Worm (Caenorhabditis elegans) whole organism, mixed stage, embryonic: ENCODE results near the gene F53A9.9.

Experiments
- M03D4.4 ChIP-seq: sonication (generic microtip); optimal IDR thresholded peaks from 2 replicates; lab custom pipeline; 2017; ENCODE audit warnings: mild to moderate bottlenecking, missing genetic modification characterization, missing compliant biosample characterization
- bed-3 ChIP-seq: fragments of 200-800 bp; sonication (Bioruptor generic); optimal IDR thresholded peaks from 3 replicates; lab custom pipeline; 2018; ENCODE audit warnings: mild to moderate bottlenecking, missing genetic modification characterization, moderate library complexity, missing compliant biosample characterization
- blmp-1 ChIP-seq: fragments of 150-350 bp; optimal IDR thresholded peaks from 2 replicates; lab custom pipeline; 2014; ENCODE audit warnings: missing biosample characterization, missing genetic modification characterization
- ceh-43 ChIP-seq: fragments of 200-800 bp; sonication (Bioruptor generic); optimal IDR thresholded peaks from 2 replicates; lab custom pipeline; 2018; ENCODE audit warnings: mild to moderate bottlenecking, missing genetic modification characterization, moderate library complexity, missing compliant biosample characterization
- ceh-83 ChIP-seq: fragments of 200-800 bp; sonication (Bioruptor generic); optimal IDR thresholded peaks from 2 replicates; lab custom pipeline; 2018; ENCODE audit warnings: mild to moderate bottlenecking, missing genetic modification characterization, missing compliant biosample characterization
- ces-1 ChIP-seq: fragments of 150-350 bp; optimal IDR thresholded peaks from 2 replicates; lab custom pipeline; 2014; ENCODE audit warnings: missing biosample characterization, missing genetic modification reagents, missing genetic modification characterization
- cnd-1 ChIP-seq: fragments of 200-800 bp; sonication (Bioruptor generic); optimal IDR thresholded peaks from 2 replicates; lab custom pipeline; 2018; ENCODE audit warnings: mild to moderate bottlenecking, missing genetic modification characterization, missing compliant biosample characterization
- elt-3 ChIP-seq: fragments of 150-350 bp; optimal IDR thresholded peaks from 2 replicates; lab custom pipeline; 2014; ENCODE audit warnings: missing biosample characterization, missing genetic modification characterization
- ham-2 ChIP-seq: fragments of 200-800 bp; sonication (Bioruptor generic); optimal IDR thresholded peaks from 2 replicates; lab custom pipeline; 2018; ENCODE audit warnings: mild to moderate bottlenecking, missing genetic modification characterization, missing compliant biosample characterization
- lin-13 ChIP-seq: fragments of 150-350 bp; optimal IDR thresholded peaks from 2 replicates; lab custom pipeline; 2014; ENCODE audit warnings: missing biosample characterization, missing genetic modification characterization
- lin-32 ChIP-seq: fragments of 200-800 bp; sonication (Bioruptor generic); optimal IDR thresholded peaks from 2 replicates; lab custom pipeline; 2018; ENCODE audit warnings: mild to moderate bottlenecking, missing genetic modification characterization, missing compliant biosample characterization
- lsy-2 ChIP-seq: fragments of 150-350 bp; optimal IDR thresholded peaks from 2 replicates; lab custom pipeline; 2014; ENCODE audit warnings: missing biosample characterization, missing genetic modification characterization
- mab-5 ChIP-seq: fragments of 150-350 bp; optimal IDR thresholded peaks from 2 replicates; lab custom pipeline; 2014; ENCODE audit warnings: missing biosample characterization, missing genetic modification characterization
- mep-1 ChIP-seq: fragments of 150-350 bp; optimal IDR thresholded peaks from 2 replicates; lab custom pipeline; 2017; ENCODE audit warnings: missing biosample characterization, missing genetic modification reagents, missing genetic modification characterization, inconsistent platforms
- mls-2 ChIP-seq: sonication (generic microtip); optimal IDR thresholded peaks from 2 replicates; lab custom pipeline; 2016; ENCODE audit warnings: mild to moderate bottlenecking, missing genetic modification characterization, moderate library complexity, missing compliant biosample characterization
- nhr-12 ChIP-seq: fragments of 150-350 bp; optimal IDR thresholded peaks from 2 replicates; lab custom pipeline; 2014; ENCODE audit warnings: missing biosample characterization, missing genetic modification characterization
- nhr-2 ChIP-seq: fragments of 150-350 bp; optimal IDR thresholded peaks from 2 replicates; lab custom pipeline; 2014; ENCODE audit warnings: missing biosample characterization, missing genetic modification characterization
- nhr-237 ChIP-seq: fragments of 150-350 bp; optimal IDR thresholded peaks from 2 replicates; lab custom pipeline; 2014; ENCODE audit warnings: missing biosample characterization, missing genetic modification characterization
- nhr-28 ChIP-seq: fragments of 150-350 bp; optimal IDR thresholded peaks from 2 replicates; lab custom pipeline; 2014; ENCODE audit warnings: missing biosample characterization, missing genetic modification characterization
- nhr-76 ChIP-seq: sonication (generic microtip); optimal IDR thresholded peaks from 2 replicates; lab custom pipeline; 2017; ENCODE audit warnings: missing biosample characterization, missing genetic modification characterization
- snpc-4 ChIP-seq: fragments of 150-350 bp; optimal IDR thresholded peaks from 2 replicates; lab custom pipeline; 2014; ENCODE audit warnings: missing biosample characterization, missing genetic modification characterization
- sptf-1 ChIP-seq: sonication (generic microtip); optimal IDR thresholded peaks from 2 replicates; lab custom pipeline; 2017; ENCODE audit warnings: mild to moderate bottlenecking, missing genetic modification characterization, moderate library complexity, missing compliant biosample characterization
- tbx-8 ChIP-seq: fragments of 200-800 bp; sonication (Bioruptor generic); optimal IDR thresholded peaks from 2 replicates; lab custom pipeline; 2018; ENCODE audit warnings: mild to moderate bottlenecking, missing genetic modification characterization, moderate library complexity, missing compliant biosample characterization
- unc-120 ChIP-seq: sonication (generic microtip); optimal IDR thresholded peaks from 2 replicates; lab custom pipeline; 2017; ENCODE audit warnings: missing genetic modification characterization, missing compliant biosample characterization; ENCODE audit not compliant: poor library complexity, severe bottlenecking
- unc-39 ChIP-seq: fragments of 150-350 bp; optimal IDR thresholded peaks from 2 replicates; lab custom pipeline; 2014; ENCODE audit warnings: missing biosample characterization, missing genetic modification characterization
- unc-62 ChIP-seq: fragments of 150-350 bp; optimal IDR thresholded peaks from 2 replicates; lab custom pipeline; 2014; ENCODE audit warnings: missing biosample characterization, missing genetic modification reagents, missing genetic modification characterization
- zip-8 ChIP-seq: fragments of 150-350 bp; optimal IDR thresholded peaks from 2 replicates; lab custom pipeline; 2014; ENCODE audit warnings: missing biosample characterization, missing genetic modification characterization
- ztf-11 ChIP-seq: fragments of 150-350 bp; optimal IDR thresholded peaks from 2 replicates; lab custom pipeline; 2014; ENCODE audit warnings: missing biosample characterization, missing genetic modification characterization

The F53A9.9 gene

DNA sequence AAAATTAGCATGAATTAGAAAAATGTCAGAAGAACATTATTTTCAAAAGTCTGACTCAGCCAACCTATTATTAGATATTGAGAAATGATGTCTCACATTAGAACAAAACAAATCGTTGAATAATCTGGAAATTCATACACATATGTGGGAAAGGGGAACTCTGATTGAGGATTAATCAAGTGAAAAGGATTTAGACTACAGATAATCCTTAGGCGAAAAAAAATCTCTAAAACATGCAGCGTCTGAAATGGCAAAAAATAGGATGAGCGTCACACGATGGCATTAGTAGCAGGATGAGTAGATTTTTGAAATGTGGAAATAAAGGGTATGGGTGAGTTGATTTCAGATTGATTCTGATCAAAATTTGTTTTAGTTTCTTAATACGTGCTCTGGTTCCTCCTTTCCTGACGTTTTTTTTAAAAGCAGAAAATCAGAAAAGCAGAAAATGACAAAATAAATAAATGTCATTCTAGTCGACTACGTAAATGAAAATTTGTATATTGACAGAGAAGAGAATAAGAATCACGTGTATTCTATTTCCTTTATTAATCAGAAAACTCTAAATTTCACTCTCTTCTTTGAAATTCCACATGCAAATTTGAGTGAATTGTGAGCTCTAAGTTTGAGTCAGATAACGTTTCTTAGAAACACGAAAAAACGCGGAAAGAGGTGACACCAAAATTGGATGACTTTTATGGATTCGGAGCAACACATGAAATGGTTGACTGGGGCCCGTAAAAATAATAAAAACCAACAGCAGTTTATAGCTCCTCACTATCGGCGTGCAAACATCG is 23.8 kb upstream of the F53A9.9 start:
- TF ChIP-seq blmp-1, result no peak
- TF ChIP-seq mep-1 (tag; lab: Kevin White, UChicago), result no peak
- TF ChIP-seq ceh-83 (GFP tag; lab: Kevin White, UChicago), result no peak
- no peak for TF ChIP-seq nhr-12
- no peak for TF ChIP-seq ztf-11 (tag; lab: Kevin White, UChicago)
- TF ChIP-seq ceh-43 (GFP tag; lab: Kevin White, UChicago), result no peak
- TF ChIP-seq M03D4.4 (tag; lab: Kevin White, UChicago), result no peak
- no peak for TF ChIP-seq lin-13 (tag; lab: Kevin White, UChicago)

DNA sequence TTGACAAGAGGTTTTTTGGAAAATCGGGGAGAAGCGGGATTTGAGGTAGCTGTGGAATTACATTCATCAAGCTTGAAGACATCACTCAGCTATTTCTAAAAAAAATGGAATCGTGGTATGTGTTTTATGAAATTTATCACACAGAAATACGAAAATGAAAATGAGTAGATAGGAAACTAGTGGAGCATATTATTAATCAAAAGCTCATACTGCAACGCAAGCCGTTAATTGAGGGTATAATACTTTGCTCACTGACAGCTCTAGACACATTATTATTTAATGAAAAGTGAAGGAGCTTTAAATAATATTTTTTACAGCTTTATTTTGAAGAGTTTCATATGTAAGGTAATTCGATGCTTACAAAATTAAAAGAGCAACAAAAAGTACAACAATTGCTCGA is 22.3 kb upstream of the F53A9.9 start, which contains the start of gene M02D8.7:
Gene M02D8.7, minus strand, starts transcription at position 101 of the 400 bp plus-strand sequence.
- TF ChIP-seq unc-120 (tag; lab: Kevin White, UChicago) (no peak), nhr-12 (no peak), cnd-1 (tag; lab: Kevin White, UChicago) (no peak), nhr-237 (tag; lab: Kevin White, UChicago) (no peak), bed-3 (GFP tag; lab: Kevin White, UChicago) (no peak), mls-2 (tag; lab: Kevin White, UChicago) (no peak), elt-3 (no peak)
- TF ChIP-seq, all 35 proteins: peak for 0

DNA sequence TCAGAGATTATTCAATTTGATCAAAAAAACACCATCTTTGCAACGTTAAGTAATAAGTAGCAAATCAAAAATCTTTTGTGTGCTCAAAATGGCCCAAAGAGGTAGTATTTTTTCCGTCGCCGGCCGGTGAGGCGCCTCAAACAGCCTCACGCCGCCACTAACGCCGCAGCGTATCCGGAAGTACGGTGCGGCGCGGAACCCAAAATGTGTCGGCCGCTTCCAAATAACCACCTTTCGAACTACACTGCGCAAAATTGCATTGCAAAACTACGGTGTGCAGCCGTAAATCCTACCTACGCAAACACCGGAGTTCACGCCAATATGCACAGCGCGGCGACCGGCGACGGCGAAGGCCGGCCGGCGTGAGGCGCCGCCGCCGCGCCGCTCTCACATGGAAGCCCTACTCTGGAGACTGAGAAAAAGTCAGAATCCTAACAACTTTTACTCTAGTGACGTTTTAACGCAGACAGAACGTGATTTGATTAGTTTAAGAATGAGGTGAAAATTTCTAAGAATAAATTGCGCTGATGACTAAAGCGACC is 21.1 kb upstream of the F53A9.9 start:
- TF ChIP-seq blmp-1 (no peak), nhr-12 (no peak), ham-2 (GFP tag; lab: Kevin White, UChicago) (no peak), lsy-2 (tag; lab: Kevin White, UChicago) (no peak), sptf-1 (tag; lab: Kevin White, UChicago) (no peak), tbx-8 (GFP tag; lab: Kevin White, UChicago) (no peak), nhr-76 (tag; lab: Kevin White, UChicago) (no peak), unc-39 (tag; lab: Kevin White, UChicago) (no peak)

DNA sequence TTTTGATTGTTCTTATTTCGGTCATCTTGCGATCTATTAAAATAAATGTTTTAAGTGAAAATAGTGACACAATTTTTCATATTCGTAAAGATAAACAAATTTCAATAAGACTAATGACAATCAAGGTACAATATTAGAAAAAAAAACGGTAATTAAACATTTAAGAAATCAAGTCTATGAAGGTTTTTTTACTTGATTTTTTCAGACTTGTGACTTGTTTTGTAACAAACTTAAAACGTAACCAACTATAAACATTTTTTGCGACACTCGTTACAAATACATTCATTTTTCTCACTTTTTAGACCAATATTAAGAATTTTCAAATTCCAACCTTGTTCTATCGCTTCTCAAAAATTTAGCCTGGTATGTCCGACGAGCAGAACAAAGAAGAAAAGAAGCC is 18.8 kb upstream of the F53A9.9 start, which contains the start of gene M02D8.2:
Gene M02D8.2, plus strand, starts transcription at position 301 of the 400 bp plus-strand sequence.
- TF ChIP-seq ceh-43 (GFP tag; lab: Kevin White, UChicago) (no peak), blmp-1 (no peak), tbx-8 (GFP tag; lab: Kevin White, UChicago) (no peak), lin-32 (GFP tag; lab: Kevin White, UChicago) (no peak), ztf-11 (tag; lab: Kevin White, UChicago) (no peak), elt-3 (no peak), unc-120 (tag; lab: Kevin White, UChicago) (no peak), nhr-76 (tag; lab: Kevin White, UChicago) (no peak), ces-1 (GFP tag; lab: Kevin White, UChicago) (no peak), ham-2 (GFP tag; lab: Kevin White, UChicago) (no peak), bed-3 (GFP tag; lab: Kevin White, UChicago) (no peak), nhr-28 (no peak), mab-5 (tag; lab: Kevin White, UChicago) (no peak), lsy-2 (tag; lab: Kevin White, UChicago) (no peak), unc-62 (GFP tag; lab: Kevin White, UChicago) (no peak), zip-8 (no peak), M03D4.4 (tag; lab: Kevin White, UChicago) (no peak), nhr-2 (no peak), mls-2 (tag; lab: Kevin White, UChicago) (no peak), ceh-83 (GFP tag; lab: Kevin White, UChicago) (no peak)

DNA sequence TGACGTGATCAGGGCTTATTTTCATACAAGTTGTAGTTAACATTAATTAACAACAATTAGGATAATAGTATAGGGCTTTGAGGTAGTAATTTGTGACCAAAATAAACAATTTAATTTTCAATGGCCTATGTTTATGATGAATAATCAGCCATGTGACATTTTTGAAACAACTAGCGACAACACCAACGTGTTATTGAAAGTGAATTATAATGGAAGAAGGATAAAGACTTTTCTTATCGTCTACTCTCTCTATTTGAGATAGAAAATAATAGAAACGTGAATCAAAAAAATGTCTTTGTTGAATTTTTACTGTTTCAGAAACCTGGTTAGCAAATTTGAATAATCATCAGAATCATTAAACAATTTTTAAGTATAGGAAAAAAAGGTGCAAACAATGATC is 17.2 kb upstream of the F53A9.9 start:
- TF ChIP-seq blmp-1, result no peak
- TF ChIP-seq mls-2 (tag; lab: Kevin White, UChicago), result no peak
- no peak for TF ChIP-seq snpc-4 (tag; lab: Kevin White, UChicago)
- TF ChIP-seq bed-3 (GFP tag; lab: Kevin White, UChicago), result no peak
- TF ChIP-seq mab-5 (tag; lab: Kevin White, UChicago), result no peak
